Worm (Caenorhabditis elegans) whole organism, midembryonic: ENCODE data around the gene C06B8.2.
A peak's percentile ranks its signal among the peaks of the same experiment; 100 is the strongest.

Experiments used
- T22C8.4 ChIP-seq: fragments of 200-800 bp; sonication (Bioruptor generic); IDR thresholded peaks from 2 replicates; pipeline ENCODE4 v1.3.6; 2022; ENCODE audit warnings: missing genetic modification characterization, missing compliant biosample characterization
- cog-1 ChIP-seq: sonication (generic microtip); optimal IDR thresholded peaks from 2 replicates; lab custom pipeline; 2016; ENCODE audit warnings: missing genetic modification characterization, missing compliant biosample characterization
- flt-1 ChIP-seq: fragments of 200-800 bp; sonication (Bioruptor generic); IDR thresholded peaks from 2 replicates; pipeline ENCODE4 v1.3.6; 2022; ENCODE audit warnings: missing genetic modification characterization, missing compliant biosample characterization
- klf-2 ChIP-seq: fragments of 200-800 bp; sonication (Bioruptor generic); conservative IDR thresholded peaks from 2 replicates; pipeline ENCODE4 v1.3.6; 2022; ENCODE audit warnings: missing genetic modification reagents, missing genetic modification characterization, missing compliant biosample characterization
- med-1 ChIP-seq: sonication (generic microtip); optimal IDR thresholded peaks from 2 replicates; lab custom pipeline; 2017; ENCODE audit warnings: missing genetic modification characterization, mild to moderate bottlenecking, missing compliant biosample characterization, antibody characterized with exemption, missing genetic modification reagents; ENCODE audit not compliant: insufficient read depth
- ref-1 ChIP-seq: fragments of 200-800 bp; sonication (Bioruptor generic); conservative IDR thresholded peaks from 2 replicates; pipeline ENCODE4 v1.3.6; 2022; ENCODE audit warnings: missing genetic modification reagents, missing genetic modification characterization, missing compliant biosample characterization
- tab-1 ChIP-seq: fragments of 200-800 bp; sonication (Bioruptor generic); IDR thresholded peaks from 2 replicates; pipeline ENCODE4 v1.3.6; 2022; ENCODE audit warnings: missing genetic modification characterization, missing compliant biosample characterization
- ztf-23 ChIP-seq: fragments of 200-800 bp; sonication (Bioruptor generic); IDR thresholded peaks from 2 replicates; pipeline ENCODE4 v1.3.6; 2022; ENCODE audit warnings: missing genetic modification reagents, missing genetic modification characterization, missing compliant biosample characterization
- ztf-29 ChIP-seq: fragments of 200-800 bp; sonication (Bioruptor generic); IDR thresholded peaks from 2 replicates; pipeline ENCODE4 v1.3.6; 2022; ENCODE audit warnings: missing genetic modification reagents, missing genetic modification characterization, missing compliant biosample characterization

C06B8.2 gene

ce11 chrV:15487764-15488163, 9.2 kb upstream of the C06B8.2 start, which contains the start of gene srw-21:
TSS of gene srw-21 (plus strand) at chrV:15488064.
- TF ChIP-seq klf-2 (GFP tag; lab: Robert Waterston, UW) = no peak
- TF ChIP-seq ref-1 (GFP tag; lab: Robert Waterston, UW) = no peak

- TF ChIP-seq T22C8.4 (GFP tag; lab: Robert Waterston, UW) (no peak), tab-1 (GFP tag; lab: Robert Waterston, UW) (no peak), ztf-23 (GFP tag; lab: Robert Waterston, UW) (no peak), ztf-29 (GFP tag; lab: Robert Waterston, UW) (no peak), flt-1 (GFP tag; lab: Robert Waterston, UW) (no peak), med-1 (GFP tag; lab: Kevin White, UChicago) (no peak), klf-2 (GFP tag; lab: Robert Waterston, UW) (no peak), cog-1 (no peak), ref-1 (GFP tag; lab: Robert Waterston, UW) (no peak)
Measured at ce11 chrV:15484537-15484936, 6.0 kb upstream of the C06B8.2 start, which contains the start of gene C06B8.3. TSS of gene C06B8.3 (minus strand) at chrV:15484637.

ce11 chrV:15483563-15483962, 5.0 kb upstream of the C06B8.2 start:
- TF ChIP-seq ztf-29 (GFP tag; lab: Robert Waterston, UW) (no peak), T22C8.4 (GFP tag; lab: Robert Waterston, UW) (no peak), ztf-23 (GFP tag; lab: Robert Waterston, UW) (no peak), med-1 (GFP tag; lab: Kevin White, UChicago) (no peak), klf-2 (GFP tag; lab: Robert Waterston, UW) (no peak), tab-1 (GFP tag; lab: Robert Waterston, UW) (no peak), cog-1 (no peak), ref-1 (GFP tag; lab: Robert Waterston, UW) (no peak), flt-1 (GFP tag; lab: Robert Waterston, UW) (no peak)

ce11 chrV:15481374-15481773, 2.8 kb upstream of the C06B8.2 start, which contains the start of gene nhr-150:
TSS of gene nhr-150 (minus strand) at chrV:15481465.
- TF ChIP-seq ztf-29 (GFP tag; lab: Robert Waterston, UW) (no peak), ref-1 (GFP tag; lab: Robert Waterston, UW) (no peak), tab-1 (GFP tag; lab: Robert Waterston, UW) (no peak), ztf-23 (GFP tag; lab: Robert Waterston, UW) (no peak), T22C8.4 (GFP tag; lab: Robert Waterston, UW) (no peak), cog-1 (no peak), flt-1 (GFP tag; lab: Robert Waterston, UW) (no peak), klf-2 (GFP tag; lab: Robert Waterston, UW) (no peak), med-1 (GFP tag; lab: Kevin White, UChicago) (no peak)

ce11 chrV:15480505-15481075, 2.0 kb upstream of the C06B8.2 start:
- TF ChIP-seq T22C8.4 (GFP tag; lab: Robert Waterston, UW) (no peak), ztf-29 (GFP tag; lab: Robert Waterston, UW) (no peak), cog-1 (no peak), tab-1 (GFP tag; lab: Robert Waterston, UW) (no peak), ztf-23 (GFP tag; lab: Robert Waterston, UW) (no peak), med-1 (GFP tag; lab: Kevin White, UChicago) (no peak), klf-2 (GFP tag; lab: Robert Waterston, UW) (no peak), ref-1 (GFP tag; lab: Robert Waterston, UW) (no peak), flt-1 (GFP tag; lab: Robert Waterston, UW) (no peak)

- 0 out of 2 replicates have a peak, but pooled peaks have one; percentile 28 for TF ChIP-seq flt-1 (GFP tag; lab: Robert Waterston, UW)
- TF ChIP-seq klf-2 (GFP tag; lab: Robert Waterston, UW) = no peak
Measured at ce11 chrV:15479825-15480224, 1.3 kb upstream of the C06B8.2 start.

ce11 chrV:15479107-15479506, 558 bp upstream of the C06B8.2 start:
- no peak for TF ChIP-seq ztf-23 (GFP tag; lab: Robert Waterston, UW)

- no peak for TF ChIP-seq cog-1
- no peak for TF ChIP-seq ztf-29 (GFP tag; lab: Robert Waterston, UW)
- no peak for TF ChIP-seq T22C8.4 (GFP tag; lab: Robert Waterston, UW)
- no peak for TF ChIP-seq med-1 (GFP tag; lab: Kevin White, UChicago)
- no peak for TF ChIP-seq ref-1 (GFP tag; lab: Robert Waterston, UW)
- no peak for TF ChIP-seq klf-2 (GFP tag; lab: Robert Waterston, UW)
- no peak for TF ChIP-seq ztf-23 (GFP tag; lab: Robert Waterston, UW)
- TF ChIP-seq flt-1 (GFP tag; lab: Robert Waterston, UW) = no peak
- no peak for TF ChIP-seq tab-1 (GFP tag; lab: Robert Waterston, UW)
Measured at ce11 chrV:15471029-15471428, 7.5 kb downstream of the C06B8.2 start, which contains the start of gene dpf-1. TSS of gene dpf-1 (plus strand) at chrV:15471329.

ce11 chrV:15466719-15467118, 11.8 kb downstream of the C06B8.2 start:
- TF ChIP-seq ztf-23 (GFP tag; lab: Robert Waterston, UW) (no peak), T22C8.4 (GFP tag; lab: Robert Waterston, UW) (no peak), klf-2 (GFP tag; lab: Robert Waterston, UW) (no peak), tab-1 (GFP tag; lab: Robert Waterston, UW) (no peak), cog-1 (no peak), flt-1 (GFP tag; lab: Robert Waterston, UW) (no peak), ztf-29 (GFP tag; lab: Robert Waterston, UW) (no peak), ref-1 (GFP tag; lab: Robert Waterston, UW) (no peak), med-1 (GFP tag; lab: Kevin White, UChicago) (no peak)

ce11 chrV:15466017-15466416, 12.5 kb downstream of the C06B8.2 start:
- TF ChIP-seq ztf-23 (GFP tag; lab: Robert Waterston, UW) = no peak
- no peak for TF ChIP-seq klf-2 (GFP tag; lab: Robert Waterston, UW)
- no peak for TF ChIP-seq med-1 (GFP tag; lab: Kevin White, UChicago)
- TF ChIP-seq tab-1 (GFP tag; lab: Robert Waterston, UW) = no peak
- TF ChIP-seq ztf-29 (GFP tag; lab: Robert Waterston, UW) = no peak
- TF ChIP-seq ref-1 (GFP tag; lab: Robert Waterston, UW) = no peak
- no peak for TF ChIP-seq cog-1
- TF ChIP-seq T22C8.4 (GFP tag; lab: Robert Waterston, UW) = no peak
- no peak for TF ChIP-seq flt-1 (GFP tag; lab: Robert Waterston, UW)
